Fruit fly (Drosophila melanogaster): ENCODE measurements around the gene Scgbeta.
A peak's percentile ranks its signal among the peaks of the same experiment; 100 is the strongest.

Scgbeta gene

DNA sequence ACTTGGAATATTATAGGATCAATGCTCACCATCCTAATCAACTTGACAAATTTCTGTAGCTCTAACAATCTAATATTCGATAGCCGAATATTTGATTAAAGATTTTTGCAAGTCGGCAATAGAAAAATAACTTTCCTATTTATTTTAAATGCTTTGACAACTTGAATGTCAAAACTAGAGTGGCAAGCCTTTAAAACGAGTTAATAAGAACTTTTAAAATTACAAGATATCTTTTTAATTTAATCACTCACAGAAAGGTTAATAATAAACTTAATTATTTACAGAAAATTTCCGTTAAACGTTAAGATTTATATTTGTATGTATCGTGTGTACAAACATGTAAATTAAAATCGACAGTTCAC is 16.8 kb upstream of the Scgbeta start, which contains the start of the genes CG17207 and CG46427:
CG17207 (minus strand) TSS at position 101 of the 362 bp plus-strand sequence.
CG46427 (minus strand) TSS at position 101 of the 362 bp plus-strand sequence.
- TF ChIP-seq cnc (optimal IDR thresholded peaks at IDR 0.05), result no peak

- TF ChIP-seq tj (GFP tag; optimal IDR thresholded peaks at IDR 0.05), result no peak
- TF ChIP-seq Clk (GFP tag; optimal IDR thresholded peaks at IDR 0.05), result no peak
- no peak for TF ChIP-seq toe (GFP tag; optimal IDR thresholded peaks at IDR 0.05)
- TF ChIP-seq ovo (GFP tag; optimal IDR thresholded peaks at IDR 0.05), result no peak
- no peak for TF ChIP-seq CG12768 (GFP tag; optimal IDR thresholded peaks at IDR 0.05)
- no peak for TF ChIP-seq CG5204 (GFP tag; optimal IDR thresholded peaks at IDR 0.05)
- no peak for TF ChIP-seq CG33017 (tag; optimal IDR thresholded peaks at IDR 0.05)
- TF ChIP-seq cnc (optimal IDR thresholded peaks at IDR 0.05), result no peak
- TF ChIP-seq CG7101 (tag; optimal IDR thresholded peaks at IDR 0.05), result no peak
- TF ChIP-seq Crg-1 (GFP tag; optimal IDR thresholded peaks at IDR 0.05), result no peak
- TF ChIP-seq CG7045 (GFP tag; optimal IDR thresholded peaks at IDR 0.05), result no peak
- TF ChIP-seq CG1620 (GFP tag; optimal IDR thresholded peaks at IDR 0.05), result no peak
- no peak for TF ChIP-seq CG14711 (tag; optimal IDR thresholded peaks at IDR 0.05)
- no peak for TF ChIP-seq cic (GFP tag; optimal IDR thresholded peaks at IDR 0.05)
- no peak for TF ChIP-seq Mnt (GFP tag; optimal IDR thresholded peaks at IDR 0.05)
- TF ChIP-seq Hr96 (GFP tag; optimal IDR thresholded peaks at IDR 0.05), result no peak
- no peak for TF ChIP-seq pad (GFP tag; optimal IDR thresholded peaks at IDR 0.05)
These were observed 13.7 kb upstream of the Scgbeta start, which contains the start of gene Desat2 for dm6 chr3R:12435948-12436347. Desat2 (plus strand) TSS chr3R:12436248.

dm6 chr3R:12433764-12434163 is 11.5 kb upstream of the Scgbeta start, which contains the start of the genes Aos1 and Srlp:
Aos1 (minus strand) TSS chr3R:12433822.
Srlp (plus strand) TSS chr3R:12434098.
- TF ChIP-seq kay (GFP tag; ENCODE audit: borderline replicate concordance) (no peak), CG1620 (GFP tag; optimal IDR thresholded peaks at IDR 0.05) (no peak), Crg-1 (GFP tag; optimal IDR thresholded peaks at IDR 0.05) (peak; percentile 10), pad (GFP tag; optimal IDR thresholded peaks at IDR 0.05) (peak; percentile 39), CG33017 (tag; optimal IDR thresholded peaks at IDR 0.05) (peak; percentile 31), CG14711 (tag; optimal IDR thresholded peaks at IDR 0.05) (peak; percentile 91), toe (GFP tag; optimal IDR thresholded peaks at IDR 0.05) (no peak), Clk (GFP tag; optimal IDR thresholded peaks at IDR 0.05) (peak; percentile 32), cnc (optimal IDR thresholded peaks at IDR 0.05) (peak in 1 of 2 experiments; percentile 10), bab1 (GFP tag; optimal IDR thresholded peaks at IDR 0.05) (peak; percentile 67), tj (GFP tag; optimal IDR thresholded peaks at IDR 0.05) (peak; percentile 12), CG12768 (GFP tag; optimal IDR thresholded peaks at IDR 0.05) (peak; percentile 28), CG7045 (GFP tag; optimal IDR thresholded peaks at IDR 0.05) (peak; percentile 38), CG11617 (GFP tag; optimal IDR thresholded peaks at IDR 0.05) (peak; percentile 72), cic (GFP tag; optimal IDR thresholded peaks at IDR 0.05) (peak; percentile 7), Mnt (GFP tag; optimal IDR thresholded peaks at IDR 0.05) (peak; percentile 51), Hr96 (GFP tag; optimal IDR thresholded peaks at IDR 0.05) (no peak), CG7101 (tag; optimal IDR thresholded peaks at IDR 0.05) (peak; percentile 56), ovo (GFP tag; optimal IDR thresholded peaks at IDR 0.05) (peak; percentile 16)

DNA sequence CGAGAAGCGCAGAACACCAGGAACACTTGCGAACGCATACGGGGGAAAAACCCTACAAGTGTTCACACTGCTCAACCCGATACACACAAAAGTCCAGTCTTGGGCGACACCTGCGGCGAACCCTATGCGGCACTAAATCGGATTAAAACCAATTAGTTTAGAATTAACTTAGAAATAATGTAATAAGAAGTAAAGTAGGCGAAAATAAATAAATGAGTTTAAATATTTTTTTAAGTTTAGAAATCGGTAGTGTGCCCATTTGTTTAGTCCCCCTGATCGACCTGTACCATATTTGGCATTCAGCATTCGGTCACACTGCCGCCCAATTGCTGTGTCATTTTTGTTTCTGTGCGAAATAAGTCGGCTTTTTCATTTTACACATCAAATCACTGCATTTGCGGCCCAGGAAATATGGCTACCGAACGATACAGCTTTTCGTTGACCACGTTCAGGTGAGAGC is 8.8 kb upstream of the Scgbeta start, which contains the start of gene Prosalpha2:
Prosalpha2 (plus strand) TSS at position 292 of the 460 bp plus-strand sequence.
- TF ChIP-seq cnc (optimal IDR thresholded peaks at IDR 0.05), result peak; percentile 84 to 99
- peak; percentile 18 for TF ChIP-seq Mnt (GFP tag; optimal IDR thresholded peaks at IDR 0.05)
- TF ChIP-seq CG5204 (GFP tag; optimal IDR thresholded peaks at IDR 0.05), result no peak

DNA sequence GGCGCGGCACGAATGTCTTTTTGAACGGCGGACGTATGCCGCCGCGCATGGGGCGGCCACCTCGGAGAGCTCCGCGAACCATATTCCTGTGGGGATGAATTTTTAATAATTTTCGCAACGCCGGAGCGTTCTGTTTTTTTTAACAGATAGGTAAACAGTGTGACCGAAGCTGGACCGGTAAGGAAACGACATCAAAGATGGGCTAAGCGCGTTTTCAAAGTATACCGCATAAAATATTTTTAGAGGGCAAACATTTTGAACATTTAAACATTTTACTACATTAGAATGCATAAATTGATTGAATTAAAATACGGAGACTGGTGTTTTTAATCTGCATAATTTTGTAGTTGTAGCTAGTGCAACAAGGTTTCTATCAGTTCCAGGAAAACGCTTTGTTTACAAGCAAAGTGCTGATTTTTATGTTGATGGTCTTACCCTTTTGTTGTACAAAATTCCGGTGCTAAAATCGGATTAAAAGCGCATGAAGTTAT is 6.9 kb upstream of the Scgbeta start, which contains the start of the genes CG5641 and CG5245:
CG5641 (minus strand) TSS at position 163 of the 491 bp plus-strand sequence.
CG5245 (plus strand) TSS at position 441 of the 491 bp plus-strand sequence.
- peak; percentile 31 for TF ChIP-seq bab1 (GFP tag; optimal IDR thresholded peaks at IDR 0.05)
- TF ChIP-seq CG33017 (tag; optimal IDR thresholded peaks at IDR 0.05), result no peak
- TF ChIP-seq cnc (optimal IDR thresholded peaks at IDR 0.05), result peak in 1 of 2 experiments; percentile 58

dm6 chr3R:12426310-12426653 is 4.1 kb upstream of the Scgbeta start, which contains the start of gene NANS:
NANS (plus strand) TSS chr3R:12426578.
- no peak for TF ChIP-seq ovo (GFP tag; optimal IDR thresholded peaks at IDR 0.05)
- TF ChIP-seq CG7101 (tag; optimal IDR thresholded peaks at IDR 0.05), result no peak
- no peak for TF ChIP-seq kay (GFP tag; ENCODE audit: borderline replicate concordance)
- no peak for TF ChIP-seq CG7045 (GFP tag; optimal IDR thresholded peaks at IDR 0.05)
- no peak for TF ChIP-seq Mnt (GFP tag; optimal IDR thresholded peaks at IDR 0.05)
- no peak for TF ChIP-seq CG33017 (tag; optimal IDR thresholded peaks at IDR 0.05)
- no peak for TF ChIP-seq cic (GFP tag; optimal IDR thresholded peaks at IDR 0.05)
- no peak for TF ChIP-seq CG5204 (GFP tag; optimal IDR thresholded peaks at IDR 0.05)
- TF ChIP-seq toe (GFP tag; optimal IDR thresholded peaks at IDR 0.05), result no peak
- no peak for TF ChIP-seq cnc (optimal IDR thresholded peaks at IDR 0.05)
- TF ChIP-seq Clk (GFP tag; optimal IDR thresholded peaks at IDR 0.05), result no peak
- no peak for TF ChIP-seq CG12768 (GFP tag; optimal IDR thresholded peaks at IDR 0.05)
- no peak for TF ChIP-seq tj (GFP tag; optimal IDR thresholded peaks at IDR 0.05)
- TF ChIP-seq bab1 (GFP tag; optimal IDR thresholded peaks at IDR 0.05), result no peak

All from whole organism, adult.